Fruit fly (Drosophila melanogaster) Kc167 (cell line): ENCODE results near the gene Taf8.

Experiments
- Myc ChIP-seq: fragments of >200 bp; optimal IDR thresholded peaks from 2 replicates; lab custom pipeline; 2017; ENCODE audit warnings: missing external identifiers
- h ChIP-seq: fragments of >200 bp; optimal IDR thresholded peaks from 3 replicates; lab custom pipeline; 2018; ENCODE audit warnings: missing external identifiers
- insv ChIP-seq: fragments of >200 bp; optimal IDR thresholded peaks from 3 replicates; lab custom pipeline; 2018; ENCODE audit warnings: missing external identifiers
- psq ChIP-seq: fragments of >200 bp; optimal IDR thresholded peaks from 2 replicates; lab custom pipeline; 2017; ENCODE audit warnings: missing external identifiers
- ttk ChIP-seq: sonication (Bioruptor generic); optimal IDR thresholded peaks from 2 replicates; lab custom pipeline; 2017; ENCODE audit warnings: missing external identifiers

- TF ChIP-seq insv (lab: Kevin White, UChicago): no peak
- TF ChIP-seq psq (lab: Kevin White, UChicago): no peak
- TF ChIP-seq ttk: no peak
- TF ChIP-seq Myc: no peak
- TF ChIP-seq h: no peak
Observed at dm6 chrX:18052135-18052534, 49.6 kb upstream of the Taf8 start.
